Worm (Caenorhabditis elegans) whole organism, L2 larva: ENCODE data around the gene F54B11.8.

Experiments
- C34F6.9 ChIP-seq: fragments of 150-350 bp; optimal IDR thresholded peaks from 2 replicates; lab custom pipeline; 2014; ENCODE audit warnings: missing biosample characterization, missing genetic modification characterization
- F13H6.1 ChIP-seq: sonication (generic microtip); optimal IDR thresholded peaks from 2 replicates; lab custom pipeline; 2016; ENCODE audit warnings: missing genetic modification characterization, missing compliant biosample characterization
- R02D3.7 ChIP-seq: fragments of 150-350 bp; optimal IDR thresholded peaks from 2 replicates; lab custom pipeline; 2014; ENCODE audit warnings: missing biosample characterization, missing genetic modification characterization
- Y55F3AM.14 ChIP-seq: fragments of 200-800 bp; sonication (Bioruptor generic); optimal IDR thresholded peaks from 2 replicates; lab custom pipeline; 2018; ENCODE audit warnings: mild to moderate bottlenecking, missing genetic modification characterization, missing compliant biosample characterization
- alr-1 ChIP-seq: fragments of 150-350 bp; optimal IDR thresholded peaks from 2 replicates; lab custom pipeline; 2014; ENCODE audit warnings: missing biosample characterization, missing genetic modification characterization
- aly-2 ChIP-seq: fragments of 150-350 bp; optimal IDR thresholded peaks from 2 replicates; lab custom pipeline; 2014; ENCODE audit warnings: missing biosample characterization, missing genetic modification characterization
- blmp-1 ChIP-seq: sonication (generic microtip); optimal IDR thresholded peaks from 2 replicates; lab custom pipeline; 2017; ENCODE audit warnings: missing genetic modification characterization, mild to moderate bottlenecking, missing compliant biosample characterization, antibody characterized with exemption, moderate library complexity; ENCODE audit not compliant: insufficient read depth
- ceh-16 ChIP-seq: fragments of 150-350 bp; optimal IDR thresholded peaks from 2 replicates; lab custom pipeline; 2014; ENCODE audit warnings: missing biosample characterization, missing genetic modification characterization
- ceh-82 ChIP-seq: fragments of 150-350 bp; optimal IDR thresholded peaks from 2 replicates; lab custom pipeline; 2014; ENCODE audit warnings: missing biosample characterization, missing genetic modification characterization
- crh-2 ChIP-seq: sonication (generic microtip); optimal IDR thresholded peaks from 2 replicates; lab custom pipeline; 2017; ENCODE audit warnings: missing biosample characterization, missing genetic modification characterization
- dmd-4 ChIP-seq: sonication (generic microtip); optimal IDR thresholded peaks from 2 replicates; lab custom pipeline; 2017; ENCODE audit warnings: missing biosample characterization, missing genetic modification characterization
- egl-27 ChIP-seq: sonication (generic microtip); optimal IDR thresholded peaks from 3 replicates; lab custom pipeline; 2017; ENCODE audit warnings: missing biosample characterization, missing genetic modification reagents, missing genetic modification characterization
- elt-1 ChIP-seq: fragments of 150-350 bp; optimal IDR thresholded peaks from 2 replicates; lab custom pipeline; 2014; ENCODE audit warnings: missing biosample characterization, missing genetic modification characterization
- lin-11 ChIP-seq: fragments of 150-350 bp; sonication (generic microtip); optimal IDR thresholded peaks from 2 replicates; lab custom pipeline; 2014; ENCODE audit warnings: missing biosample characterization, missing genetic modification characterization, inconsistent platforms, mixed read lengths
- lin-13 ChIP-seq: fragments of 150-350 bp; optimal IDR thresholded peaks from 2 replicates; lab custom pipeline; 2014; ENCODE audit warnings: missing biosample characterization, missing genetic modification reagents, missing genetic modification characterization
- lin-39 ChIP-seq: fragments of 150-350 bp; optimal IDR thresholded peaks from 2 replicates; lab custom pipeline; 2014; ENCODE audit warnings: missing biosample characterization, missing genetic modification reagents, missing genetic modification characterization
- lsy-2 ChIP-seq, 2 experiments: fragments of 150-350 bp in 1 of 2; sonication (generic microtip) in 1 of 2; optimal IDR thresholded peaks; 2 replicates each; lab custom pipeline; 2014 to 2017; ENCODE audit warnings: missing biosample characterization in 2 of 2, missing genetic modification characterization in 2 of 2
- mab-5 ChIP-seq: fragments of 150-350 bp; optimal IDR thresholded peaks from 2 replicates; lab custom pipeline; 2014; ENCODE audit warnings: missing biosample characterization, missing genetic modification characterization
- mbf-1 ChIP-seq: sonication (generic microtip); optimal IDR thresholded peaks from 2 replicates; lab custom pipeline; 2017; ENCODE audit warnings: missing biosample characterization, missing genetic modification characterization
- mdl-1 ChIP-seq, 2 experiments: fragments of 150-350 bp in 1 of 2; sonication (generic microtip) in 1 of 2; optimal IDR thresholded peaks; 2 replicates each; lab custom pipeline; 2017; ENCODE audit warnings: missing biosample characterization in 2 of 2, missing genetic modification characterization in 2 of 2
- nhr-10 ChIP-seq: sonication (generic microtip); optimal IDR thresholded peaks from 2 replicates; lab custom pipeline; 2017; ENCODE audit warnings: missing biosample characterization, missing genetic modification characterization
- nhr-11 ChIP-seq: fragments of 150-350 bp; optimal IDR thresholded peaks from 2 replicates; lab custom pipeline; 2014; ENCODE audit warnings: missing biosample characterization, missing genetic modification characterization
- nhr-12 ChIP-seq: fragments of 150-350 bp; optimal IDR thresholded peaks from 2 replicates; lab custom pipeline; 2014; ENCODE audit warnings: missing biosample characterization, missing genetic modification characterization
- nhr-129 ChIP-seq: fragments of 150-350 bp; optimal IDR thresholded peaks from 2 replicates; lab custom pipeline; 2014; ENCODE audit warnings: missing biosample characterization, missing genetic modification characterization
- nhr-237 ChIP-seq: fragments of 150-350 bp; optimal IDR thresholded peaks from 2 replicates; lab custom pipeline; 2014; ENCODE audit warnings: missing biosample characterization, missing genetic modification characterization
- nhr-25 ChIP-seq: fragments of 150-350 bp; sonication (generic microtip); optimal IDR thresholded peaks from 3 replicates; lab custom pipeline; 2014; ENCODE audit warnings: missing biosample characterization, missing genetic modification characterization
- nhr-77 ChIP-seq: fragments of 150-350 bp; optimal IDR thresholded peaks from 2 replicates; lab custom pipeline; 2014; ENCODE audit warnings: missing biosample characterization, missing genetic modification characterization
- peb-1 ChIP-seq: fragments of 150-350 bp; optimal IDR thresholded peaks from 2 replicates; lab custom pipeline; 2014; ENCODE audit warnings: missing biosample characterization, missing genetic modification characterization
- sem-4 ChIP-seq: fragments of 150-350 bp; optimal IDR thresholded peaks from 2 replicates; lab custom pipeline; 2014; ENCODE audit warnings: missing biosample characterization, missing genetic modification reagents, missing genetic modification characterization
- skn-1 ChIP-seq: sonication (generic microtip); optimal IDR thresholded peaks from 2 replicates; lab custom pipeline; 2017; ENCODE audit warnings: missing biosample characterization, missing genetic modification characterization
- sma-3 ChIP-seq: sonication (generic microtip); optimal IDR thresholded peaks from 2 replicates; lab custom pipeline; 2016; ENCODE audit warnings: missing genetic modification reagents, missing genetic modification characterization, missing compliant biosample characterization
- snpc-4 ChIP-seq: fragments of 150-350 bp; optimal IDR thresholded peaks from 2 replicates; lab custom pipeline; 2014; ENCODE audit warnings: missing biosample characterization, missing genetic modification characterization
- unc-39 ChIP-seq: fragments of 150-350 bp; optimal IDR thresholded peaks from 2 replicates; lab custom pipeline; 2014; ENCODE audit warnings: missing biosample characterization, missing genetic modification characterization
- unc-55 ChIP-seq: fragments of 150-350 bp; sonication (generic microtip); optimal IDR thresholded peaks from 3 replicates; lab custom pipeline; 2014; ENCODE audit warnings: missing biosample characterization, missing genetic modification reagents, missing genetic modification characterization
- unc-62 ChIP-seq: fragments of 150-350 bp; optimal IDR thresholded peaks from 2 replicates; lab custom pipeline; 2014; ENCODE audit warnings: missing biosample characterization, missing genetic modification reagents, missing genetic modification characterization
- zag-1 ChIP-seq: fragments of 150-350 bp; optimal IDR thresholded peaks from 2 replicates; lab custom pipeline; 2014; ENCODE audit warnings: missing biosample characterization, missing genetic modification characterization
- ztf-1 ChIP-seq: fragments of 200-800 bp; sonication (Bioruptor generic); conservative IDR thresholded peaks from 2 replicates; pipeline ENCODE4 v1.3.6; 2022; ENCODE audit warnings: missing genetic modification characterization, missing compliant biosample characterization
- ztf-11 ChIP-seq: sonication (generic microtip); optimal IDR thresholded peaks from 2 replicates; lab custom pipeline; 2017; ENCODE audit warnings: missing biosample characterization, missing genetic modification characterization

Gene F54B11.8

ce11 chrX:13591175-13591574 is 12.6 kb downstream of the F54B11.8 start, which contains the start of gene col-44:
Gene col-44 (plus strand): TSS chrX:13591475.
- TF ChIP-seq nhr-237 (tag; lab: Kevin White, UChicago) (no peak), lin-39 (no peak), sem-4 (tag; lab: Kevin White, UChicago) (no peak), nhr-11 (tag; lab: Kevin White, UChicago) (no peak), mab-5 (tag; lab: Kevin White, UChicago) (no peak), unc-62 (GFP tag; lab: Kevin White, UChicago) (no peak), mdl-1 (tag; optimal IDR thresholded peaks at IDR 0.05; lab: Kevin White, UChicago) (no peak), zag-1 (tag; lab: Kevin White, UChicago) (no peak), nhr-129 (tag; lab: Kevin White, UChicago) (no peak), blmp-1 (no peak), F13H6.1 (tag; lab: Kevin White, UChicago) (no peak), skn-1 (tag; lab: Kevin White, UChicago) (no peak), lin-11 (no peak), ztf-11 (no peak), snpc-4 (tag; lab: Kevin White, UChicago) (no peak), peb-1 (tag; lab: Kevin White, UChicago) (no peak), ceh-16 (no peak), ceh-82 (tag; lab: Kevin White, UChicago) (no peak)

- TF ChIP-seq nhr-25 (tag; lab: Kevin White, UChicago) (no peak), lsy-2 (tag; optimal IDR thresholded peaks at IDR 0.05; lab: Kevin White, UChicago) (no peak), lin-13 (GFP tag; lab: Kevin White, UChicago) (no peak), mbf-1 (tag; lab: Kevin White, UChicago) (no peak), R02D3.7 (no peak), ztf-1 (GFP tag; lab: Robert Waterston, UW) (no peak), alr-1 (tag; lab: Kevin White, UChicago) (no peak), nhr-10 (tag; lab: Kevin White, UChicago) (no peak), snpc-4 (tag; lab: Kevin White, UChicago) (no peak), dmd-4 (tag; lab: Kevin White, UChicago) (no peak), skn-1 (tag; lab: Kevin White, UChicago) (no peak), egl-27 (no peak), zag-1 (tag; lab: Kevin White, UChicago) (no peak), peb-1 (tag; lab: Kevin White, UChicago) (no peak), unc-55 (GFP tag; lab: Kevin White, UChicago) (no peak), sma-3 (GFP tag; lab: Kevin White, UChicago) (no peak), unc-39 (tag; lab: Kevin White, UChicago) (no peak)
Measured at ce11 chrX:13590688-13591087, 13.0 kb downstream of the F54B11.8 start.

DNA sequence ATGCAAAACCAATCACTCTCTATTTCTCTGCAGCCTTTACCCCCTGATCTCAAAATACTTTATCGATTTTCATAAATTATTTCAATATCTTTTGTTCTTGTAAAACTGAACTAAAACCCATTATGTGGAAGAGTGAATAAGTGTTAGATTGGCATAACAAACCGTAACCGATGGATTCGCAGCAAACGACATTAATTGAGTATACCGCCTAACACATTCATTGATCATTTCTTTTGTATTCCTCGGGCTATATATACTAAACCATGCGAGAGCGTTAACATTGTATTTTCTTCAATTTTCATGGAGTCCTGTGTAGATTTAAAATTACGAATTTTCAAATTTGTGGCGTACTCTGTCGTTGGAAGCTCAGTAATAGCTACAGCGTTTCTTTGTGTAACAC is 14.0 kb downstream of the F54B11.8 start, which contains the start of gene col-9:
Gene col-9 (plus strand): TSS at position 301 of the 400 bp plus-strand sequence.
- no peak for TF ChIP-seq nhr-77 (tag; lab: Kevin White, UChicago)
- no peak for TF ChIP-seq unc-62 (GFP tag; lab: Kevin White, UChicago)
- no peak for TF ChIP-seq mab-5 (tag; lab: Kevin White, UChicago)
- TF ChIP-seq crh-2 (tag; lab: Kevin White, UChicago), result no peak
- TF ChIP-seq unc-55 (GFP tag; lab: Kevin White, UChicago), result no peak
- TF ChIP-seq C34F6.9 (tag; lab: Kevin White, UChicago), result no peak
- TF ChIP-seq elt-1 (tag; lab: Kevin White, UChicago), result no peak
- no peak for TF ChIP-seq mbf-1 (tag; lab: Kevin White, UChicago)
- no peak for TF ChIP-seq nhr-237 (tag; lab: Kevin White, UChicago)
- TF ChIP-seq nhr-12 (tag; lab: Kevin White, UChicago), result no peak
- no peak for TF ChIP-seq Y55F3AM.14 (GFP tag; lab: Kevin White, UChicago)
- TF ChIP-seq ceh-82 (tag; lab: Kevin White, UChicago), result no peak
- TF ChIP-seq aly-2 (tag; lab: Kevin White, UChicago), result no peak
- TF ChIP-seq ztf-11, result no peak
